Worm (Caenorhabditis elegans): ENCODE measurements around the gene C16A11.7.

ce11 chrII:4301307-4301706, 44.6 kb upstream of the C16A11.7 start, which contains the start of gene gtf-2F1:
- no peak for TF ChIP-seq lin-15B (tag; optimal IDR thresholded peaks at IDR 0.05)
- TF ChIP-seq pha-4 (tag; optimal IDR thresholded peaks at IDR 0.05) = no peak
- no peak for TF ChIP-seq ztf-4 (tag; optimal IDR thresholded peaks at IDR 0.05)
- TF ChIP-seq elt-1 (tag; optimal IDR thresholded peaks at IDR 0.05) = no peak
- TF ChIP-seq fos-1 (tag; optimal IDR thresholded peaks at IDR 0.05) = no peak
- no peak for TF ChIP-seq aly-2 (tag; optimal IDR thresholded peaks at IDR 0.05)
- TF ChIP-seq fkh-2 (tag; optimal IDR thresholded peaks at IDR 0.05) = no peak
